Fruit fly (Drosophila melanogaster): ENCODE data around the gene sty.

The sty gene

dm6 chr3L:3460402-3461027, 35.8 kb upstream of the sty start, which contains the start of gene eIF5B (continued):
- TF ChIP-seq CG14710 (tag; optimal IDR thresholded peaks at IDR 0.05) (peak; percentile 68), Rx (GFP tag; IDR thresholded peaks at IDR 0.05) (peak; percentile 84), Hmx (GFP tag; optimal IDR thresholded peaks at IDR 0.05) (no peak), Oli (tag; optimal IDR thresholded peaks at IDR 0.05) (peak; percentile 85), ind (GFP tag; optimal IDR thresholded peaks at IDR 0.05) (peak; percentile 76), NC2α (GFP tag; optimal IDR thresholded peaks at IDR 0.05) (no peak), pum (GFP tag; optimal IDR thresholded peaks at IDR 0.05) (peak; percentile 54), az2 (GFP tag; optimal IDR thresholded peaks at IDR 0.05) (peak; percentile 85), ewg (GFP tag; optimal IDR thresholded peaks at IDR 0.05) (peak; percentile 70), bab2 (GFP tag; optimal IDR thresholded peaks at IDR 0.05) (peak; percentile 50), BEAF-32 (GFP tag; optimal IDR thresholded peaks at IDR 0.05) (peak; percentile 22), CG7556 (GFP tag; optimal IDR thresholded peaks at IDR 0.05) (peak; percentile 60), sna (GFP tag; IDR thresholded peaks at IDR 0.05; ENCODE audit: partially characterized antibody) (no peak), sens (GFP tag) (peak; percentile 90), Stat92E (GFP tag; optimal IDR thresholded peaks at IDR 0.05) (peak in 1 of 3 experiments; percentile 58), CG8359 (GFP tag; optimal IDR thresholded peaks at IDR 0.05; ENCODE audit: borderline replicate concordance) (no peak), E2f2 (GFP tag; IDR thresholded peaks at IDR 0.05) (peak; percentile 59), Ssrp (tag; optimal IDR thresholded peaks at IDR 0.05) (peak; percentile 81), Side (GFP tag; optimal IDR thresholded peaks at IDR 0.05) (peak; percentile 12), CG13287 (GFP tag; IDR thresholded peaks at IDR 0.05; ENCODE audit: partially characterized antibody) (peak; percentile 38; the same call in 1 of the 2 replicates), CG12236 (GFP tag; optimal IDR thresholded peaks at IDR 0.05) (no peak), Awh (GFP tag; IDR thresholded peaks at IDR 0.05) (peak; percentile 36), fd102C (GFP tag; optimal IDR thresholded peaks at IDR 0.05) (peak; percentile 18), CG6765 (GFP tag; optimal IDR thresholded peaks at IDR 0.05) (no peak), slbo (GFP tag; IDR thresholded peaks at IDR 0.05) (peak; percentile 91), trem (tag; optimal IDR thresholded peaks at IDR 0.05) (peak; percentile 33), E2f1 (GFP tag; IDR thresholded peaks at IDR 0.05) (peak; percentile 83), bcd (GFP tag; optimal IDR thresholded peaks at IDR 0.05) (peak; percentile 80), CG1792 (GFP tag; optimal IDR thresholded peaks at IDR 0.05) (no peak), CG30403 (GFP tag; optimal IDR thresholded peaks at IDR 0.05) (peak; percentile 87), her (GFP tag; optimal IDR thresholded peaks at IDR 0.05) (no peak), Pdp1 (GFP tag; optimal IDR thresholded peaks at IDR 0.05) (peak in 1 of 2 experiments; percentile 67), CG15269 (tag; optimal IDR thresholded peaks at IDR 0.05) (peak; percentile 85), fd64A (GFP tag; optimal IDR thresholded peaks at IDR 0.05) (peak; percentile 2), gce (GFP tag; IDR thresholded peaks at IDR 0.05) (peak; percentile 56; the same call in 1 of the 3 replicates), lab (GFP tag; optimal IDR thresholded peaks at IDR 0.05) (peak; percentile 76), Mrtf (GFP tag; IDR thresholded peaks at IDR 0.05) (peak; percentile 77), sob (GFP tag; IDR thresholded peaks at IDR 0.05) (peak; percentile 74; the same call in 1 of the 2 replicates), Dp (GFP tag; optimal IDR thresholded peaks at IDR 0.05) (no peak), toy (GFP tag; IDR thresholded peaks at IDR 0.05) (no peak), CG11398 (GFP tag; optimal IDR thresholded peaks at IDR 0.05) (no peak), lilli (GFP tag; optimal IDR thresholded peaks at IDR 0.05) (peak; percentile 69), crc (GFP tag; optimal IDR thresholded peaks at IDR 0.05) (peak; percentile 33), CG34224 (GFP tag; IDR thresholded peaks at IDR 0.05; ENCODE audit: partially characterized antibody) (peak; percentile 17; the same call in 1 of the 3 replicates), Nf-YA (GFP tag; IDR thresholded peaks at IDR 0.05) (peak; percentile 58; the same call in 1 of the 2 replicates), row (GFP tag; IDR thresholded peaks at IDR 0.05) (peak; percentile 97), CG3281 (GFP tag; optimal IDR thresholded peaks at IDR 0.05) (peak; percentile 63), Hr39 (optimal IDR thresholded peaks at IDR 0.05) (no peak), emc (GFP tag; optimal IDR thresholded peaks at IDR 0.05) (no peak), CG3838 (GFP tag; optimal IDR thresholded peaks at IDR 0.05) (peak; percentile 16)
